Fruit fly (Drosophila melanogaster) whole organism, wandering third instar larva: ENCODE measurements around the gene CG33080.
A peak's percentile ranks its signal among the peaks of the same experiment; 100 is the strongest.

Experiments
- Abd-B ChIP-seq: fragments of >200 bp; optimal IDR thresholded peaks from 2 replicates; lab custom pipeline; 2017; ENCODE audit warnings: missing biosample characterization, missing genetic modification characterization
- CG9705 ChIP-seq: fragments of 200-800 bp; sonication (Bioruptor generic); optimal IDR thresholded peaks from 2 replicates; lab custom pipeline; 2018; ENCODE audit warnings: missing biosample characterization, mild to moderate bottlenecking, missing genetic modification characterization
- CrebA ChIP-seq: fragments of 200-800 bp; sonication (Bioruptor generic); optimal IDR thresholded peaks from 2 replicates; lab custom pipeline; 2016; ENCODE audit warnings: missing biosample characterization, mild to moderate bottlenecking, missing genetic modification characterization, borderline replicate concordance
- HLH106 ChIP-seq: fragments of 200-800 bp; optimal IDR thresholded peaks from 3 replicates; lab custom pipeline; 2019; ENCODE audit warnings: missing biosample characterization, mild to moderate bottlenecking, missing genetic modification characterization, moderate library complexity
- Hnf4 ChIP-seq: fragments of 200-800 bp; sonication (Bioruptor generic); optimal IDR thresholded peaks from 2 replicates; lab custom pipeline; 2016; ENCODE audit warnings: missing biosample characterization, mild to moderate bottlenecking, missing genetic modification characterization
- Hr83 ChIP-seq: fragments of 200-300 bp; sonication (Bioruptor generic); optimal IDR thresholded peaks from 2 replicates; lab custom pipeline; 2016; ENCODE audit warnings: missing biosample characterization, mild to moderate bottlenecking, missing genetic modification characterization, moderate library complexity; ENCODE audit not compliant: poor library complexity, severe bottlenecking
- Jra ChIP-seq: sonication (Bioruptor generic); optimal IDR thresholded peaks from 2 replicates; lab custom pipeline; 2016; ENCODE audit warnings: missing biosample characterization, missing genetic modification characterization
- Myc ChIP-seq: fragments of >200 bp; optimal IDR thresholded peaks from 2 replicates; lab custom pipeline; 2017
- N ChIP-seq: fragments of >200 bp; optimal IDR thresholded peaks from 2 replicates; lab custom pipeline; 2018; ENCODE audit warnings: missing biosample characterization, missing external identifiers, missing genetic modification characterization
- Rel ChIP-seq, 2 experiments: fragments of 200-800 bp; sonication (Bioruptor generic) in 1 of 2; optimal IDR thresholded peaks; 2 replicates in 1 of 2; 3 replicates in 1 of 2; lab custom pipeline; 2016 to 2019; ENCODE audit warnings: mild to moderate bottlenecking in 2 of 2, missing biosample characterization in 2 of 2, missing genetic modification characterization in 2 of 2, moderate library complexity in 1 of 2
- Sp1 ChIP-seq: fragments of 200-800 bp; sonication (Bioruptor generic); optimal IDR thresholded peaks from 3 replicates; lab custom pipeline; 2019; ENCODE audit warnings: missing biosample characterization, mild to moderate bottlenecking, missing genetic modification characterization, moderate library complexity
- Vsx2 ChIP-seq: fragments of 200-300, 225-300 bp; sonication (Bioruptor generic); optimal IDR thresholded peaks from 2 replicates; lab custom pipeline; 2018; ENCODE audit warnings: missing biosample characterization, missing genetic modification characterization; ENCODE audit not compliant: partially characterized antibody
- br ChIP-seq: fragments of 200-800 bp; sonication (Bioruptor generic); optimal IDR thresholded peaks from 2 replicates; lab custom pipeline; 2016; ENCODE audit warnings: missing biosample characterization, missing genetic modification characterization
- brk ChIP-seq: fragments of 200-800 bp; sonication (Bioruptor generic); optimal IDR thresholded peaks from 2 replicates; lab custom pipeline; 2016; ENCODE audit warnings: missing biosample characterization, mild to moderate bottlenecking, missing genetic modification characterization
- dsf ChIP-seq: sonication (Bioruptor generic); optimal IDR thresholded peaks from 2 replicates; lab custom pipeline; 2016; ENCODE audit warnings: missing biosample characterization, missing genetic modification characterization, borderline replicate concordance
- foxo ChIP-seq, 2 experiments: fragments of 200-800 bp; sonication (Bioruptor generic); optimal IDR thresholded peaks; 2 replicates in 1 of 2; 3 replicates in 1 of 2; lab custom pipeline; 2016 to 2017; ENCODE audit warnings: missing biosample characterization in 2 of 2, missing genetic modification characterization in 2 of 2
- h ChIP-seq: fragments of 200-800 bp; sonication (Bioruptor generic); optimal IDR thresholded peaks from 3 replicates; lab custom pipeline; 2016; ENCODE audit warnings: missing biosample characterization, mild to moderate bottlenecking, missing genetic modification characterization
- pan ChIP-seq: fragments of >200 bp; optimal IDR thresholded peaks from 2 replicates; lab custom pipeline; 2017
- rgr ChIP-seq: fragments of 200-800 bp; sonication (Bioruptor generic); optimal IDR thresholded peaks from 3 replicates; lab custom pipeline; 2016; ENCODE audit warnings: missing biosample characterization, mild to moderate bottlenecking, missing genetic modification characterization
- sage ChIP-seq: fragments of 200-800 bp; sonication (Bioruptor generic); optimal IDR thresholded peaks from 2 replicates; lab custom pipeline; 2016; ENCODE audit warnings: missing biosample characterization, mild to moderate bottlenecking, missing genetic modification characterization
- sv ChIP-seq: fragments of 200-800 bp; sonication (Bioruptor generic); optimal IDR thresholded peaks from 3 replicates; lab custom pipeline; 2016; ENCODE audit warnings: missing biosample characterization, missing genetic modification characterization
- tai ChIP-seq: sonication (Bioruptor generic); optimal IDR thresholded peaks from 2 replicates; lab custom pipeline; 2016; ENCODE audit warnings: missing biosample characterization, missing genetic modification characterization

The CG33080 gene

dm6 chrX:5665902-5666301 is 51.7 kb downstream of the CG33080 start, which contains the start of the genes Sirt4 and CG4119:
Gene Sirt4, minus strand, starts transcription at chrX:5665940.
Gene CG4119, plus strand, starts transcription at chrX:5666052.
- TF ChIP-seq Sp1 (peak; percentile 18), CG9705 (no peak), Hnf4 (GFP tag; lab: Kevin White, UChicago) (no peak), h (GFP tag; lab: Kevin White, UChicago) (peak; percentile 56), HLH106 (peak; percentile 11), N (peak; percentile 32), rgr (peak; percentile 31), foxo (GFP tag; optimal IDR thresholded peaks at IDR 0.05; lab: Kevin White, UChicago) (peak in 1 of 2 experiments; percentile 23), Hr83 (GFP tag; lab: Kevin White, UChicago) (peak; percentile 76), Jra (GFP tag; lab: Kevin White, UChicago) (peak; percentile 50), br (GFP tag; lab: Kevin White, UChicago) (peak; percentile 2), Rel (GFP tag; optimal IDR thresholded peaks at IDR 0.05; lab: Kevin White, UChicago) (no peak), Rel (tag; optimal IDR thresholded peaks at IDR 0.05; lab: Kevin White, UChicago) (peak; percentile 73), dsf (GFP tag; lab: Kevin White, UChicago) (no peak)

DNA sequence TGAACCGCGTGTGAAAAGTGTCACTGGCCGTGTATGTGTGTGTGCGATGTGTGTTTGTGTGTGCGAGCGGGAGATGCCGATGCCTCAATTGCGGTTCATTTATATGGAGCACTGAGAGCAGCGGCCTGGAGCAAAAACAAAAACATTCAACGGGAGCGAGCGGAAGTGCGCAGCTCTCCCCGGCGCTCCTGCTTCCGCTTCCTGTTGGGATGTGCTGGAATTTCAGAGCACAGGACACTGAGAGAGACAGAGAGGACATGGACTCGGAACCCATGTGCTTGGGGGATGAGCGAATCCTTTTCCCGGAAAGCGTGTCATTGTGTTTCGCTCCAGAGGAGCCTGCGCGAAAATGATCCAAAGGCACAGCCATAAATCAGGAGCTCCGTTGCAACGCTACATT is 53.4 kb downstream of the CG33080 start:
- no peak for TF ChIP-seq dsf (GFP tag; lab: Kevin White, UChicago)
- no peak for TF ChIP-seq foxo (GFP tag; optimal IDR thresholded peaks at IDR 0.05; lab: Kevin White, UChicago)
- no peak for TF ChIP-seq Vsx2 (GFP tag; lab: Kevin White, UChicago)
- TF ChIP-seq HLH106, result no peak
- TF ChIP-seq brk (GFP tag; lab: Kevin White, UChicago), result no peak
- TF ChIP-seq sv, result no peak
- TF ChIP-seq CG9705, result no peak
- TF ChIP-seq tai (GFP tag; lab: Kevin White, UChicago), result no peak
- no peak for TF ChIP-seq Rel (GFP tag; optimal IDR thresholded peaks at IDR 0.05; lab: Kevin White, UChicago)
- TF ChIP-seq Rel (tag; optimal IDR thresholded peaks at IDR 0.05; lab: Kevin White, UChicago), result no peak
- no peak for TF ChIP-seq Myc (lab: Kevin White, UChicago)
- TF ChIP-seq h (GFP tag; lab: Kevin White, UChicago), result no peak
- TF ChIP-seq sage (GFP tag; lab: Kevin White, UChicago), result no peak
- no peak for TF ChIP-seq CrebA (GFP tag; lab: Kevin White, UChicago)
- no peak for TF ChIP-seq N
- TF ChIP-seq Hnf4 (GFP tag; lab: Kevin White, UChicago), result no peak

- TF ChIP-seq foxo (GFP tag; optimal IDR thresholded peaks at IDR 0.05; lab: Kevin White, UChicago) (no peak), Abd-B (GFP tag; lab: Kevin White, UChicago) (no peak)
Measured at dm6 chrX:5662761-5663160, 54.8 kb downstream of the CG33080 start, which contains the start of gene OtopLc. Gene OtopLc, minus strand, starts transcription at chrX:5662861.

DNA sequence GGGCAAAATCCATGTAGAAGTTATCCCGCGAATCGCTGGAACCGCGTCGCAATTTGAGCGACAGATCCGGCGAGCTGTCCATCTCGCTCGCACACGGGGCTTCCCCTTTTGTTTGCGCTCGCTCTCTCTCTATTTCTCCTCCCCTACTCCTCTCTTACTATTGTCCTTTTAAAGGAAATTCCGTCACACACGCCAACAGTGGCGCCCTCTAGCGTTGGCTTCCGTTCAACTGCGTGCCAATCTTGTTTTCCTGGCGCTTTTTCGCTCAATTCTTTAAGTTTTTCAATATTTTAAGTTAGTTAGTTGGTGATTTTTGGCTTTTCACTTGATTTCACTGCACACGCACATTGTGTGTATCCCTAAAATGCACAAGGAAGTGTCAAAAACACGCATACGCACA is 55.6 kb downstream of the CG33080 start:
- TF ChIP-seq br (GFP tag; lab: Kevin White, UChicago), result no peak
- no peak for TF ChIP-seq Hnf4 (GFP tag; lab: Kevin White, UChicago)
- no peak for TF ChIP-seq pan
- no peak for TF ChIP-seq sage (GFP tag; lab: Kevin White, UChicago)
- no peak for TF ChIP-seq dsf (GFP tag; lab: Kevin White, UChicago)
- no peak for TF ChIP-seq brk (GFP tag; lab: Kevin White, UChicago)
- no peak for TF ChIP-seq rgr
